Fruit fly (Drosophila melanogaster): ENCODE data around the gene CG8312.

dm6 chr3R:9600558-9600959 is 9.4 kb downstream of the CG8312 start:
- no peak for TF ChIP-seq CG8478 (optimal IDR thresholded peaks at IDR 0.05)
- TF ChIP-seq CTCF (optimal IDR thresholded peaks at IDR 0.05) = no peak

Measured in S2 (cell line).